Fruit fly (Drosophila melanogaster) whole organism: ENCODE data around the gene CG1236.
A peak's percentile ranks its signal among the peaks of the same experiment; 100 is the strongest.

Source experiments
- CG8478 ChIP-seq: fragments of >200 bp; optimal IDR thresholded peaks from 2 replicates; lab custom pipeline; 2018; ENCODE audit warnings: inconsistent platforms
- Dll ChIP-seq: fragments of >200 bp; optimal IDR thresholded peaks from 2 replicates; lab custom pipeline; 2017
- EcR ChIP-seq, 2 experiments: fragments of >200 bp; optimal IDR thresholded peaks; 2 replicates each; lab custom pipeline; 2017; ENCODE audit warnings: missing biosample characterization in 2 of 2, missing genetic modification characterization in 2 of 2, missing genetic modification reagents in 2 of 2
- pan ChIP-seq: fragments of >200 bp; optimal IDR thresholded peaks from 2 replicates; lab custom pipeline; 2017
- psq ChIP-seq: fragments of >200 bp; optimal IDR thresholded peaks from 2 replicates; lab custom pipeline; 2017
- usp ChIP-seq: fragments of >200 bp; optimal IDR thresholded peaks from 2 replicates; lab custom pipeline; 2017; ENCODE audit warnings: missing biosample characterization, missing genetic modification characterization, mixed read lengths

DNA sequence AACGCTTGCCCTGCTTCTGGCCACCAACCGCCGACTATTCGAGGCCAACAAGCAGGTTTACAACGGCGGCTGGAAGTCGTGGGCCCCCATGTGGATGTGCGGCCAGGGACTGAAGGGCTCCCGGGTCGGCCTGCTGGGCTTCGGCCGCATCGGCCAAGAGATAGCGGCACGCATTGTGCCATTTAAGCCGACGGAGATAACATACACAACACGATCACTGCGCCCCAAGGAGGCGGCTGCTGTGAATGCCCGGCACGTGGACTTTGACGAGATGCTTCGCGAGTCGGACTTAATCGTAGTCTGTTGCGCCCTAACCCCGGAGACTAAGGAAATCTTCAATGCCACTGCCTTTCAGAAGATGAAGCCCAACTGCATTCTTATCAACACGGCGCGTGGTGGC is 715 bp downstream of the CG1236 start:
- no peak for TF ChIP-seq Dll (lab: Kevin White, UChicago)
- TF ChIP-seq usp, result no peak
- TF ChIP-seq pan (lab: Kevin White, UChicago), result peak; percentile 3
- TF ChIP-seq CG8478 (lab: Kevin White, UChicago), result no peak
- no peak for TF ChIP-seq EcR (GFP tag; optimal IDR thresholded peaks at IDR 0.05; lab: Kevin White, UChicago)
- TF ChIP-seq psq (lab: Kevin White, UChicago), result no peak
